Worm (Caenorhabditis elegans) whole organism, mixed stage, embryonic: ENCODE data around the gene mob-1.

ENCODE experiments used
- ceh-83 ChIP-seq: fragments of 200-800 bp; sonication (Bioruptor generic); optimal IDR thresholded peaks from 2 replicates; lab custom pipeline; 2018; ENCODE audit warnings: mild to moderate bottlenecking, missing genetic modification characterization, missing compliant biosample characterization
- flh-1 ChIP-seq: fragments of 200-800 bp; sonication (Bioruptor generic); optimal IDR thresholded peaks from 2 replicates; lab custom pipeline; 2018; ENCODE audit warnings: mild to moderate bottlenecking, missing genetic modification characterization, moderate library complexity, missing compliant biosample characterization
- nhr-12 ChIP-seq: fragments of 150-350 bp; optimal IDR thresholded peaks from 2 replicates; lab custom pipeline; 2014; ENCODE audit warnings: missing biosample characterization, missing genetic modification characterization
- nhr-2 ChIP-seq: fragments of 150-350 bp; optimal IDR thresholded peaks from 2 replicates; lab custom pipeline; 2014; ENCODE audit warnings: missing biosample characterization, missing genetic modification characterization
- nhr-76 ChIP-seq: sonication (generic microtip); optimal IDR thresholded peaks from 2 replicates; lab custom pipeline; 2017; ENCODE audit warnings: missing biosample characterization, missing genetic modification characterization

- TF ChIP-seq nhr-76 (tag; lab: Kevin White, UChicago) (no peak), nhr-12 (tag; lab: Kevin White, UChicago) (no peak), nhr-2 (tag; lab: Kevin White, UChicago) (no peak), ceh-83 (GFP tag; lab: Kevin White, UChicago) (no peak), flh-1 (GFP tag; lab: Kevin White, UChicago) (no peak)
These were observed 43.3 kb downstream of the mob-1 start for ce11 chrIV:11903676-11904075.
